Worm (Caenorhabditis elegans) whole organism, late embryonic: ENCODE data around the gene gst-41.

Source experiments
- C38D4.7 ChIP-seq: fragments of 200-800 bp; sonication (Bioruptor generic); optimal IDR thresholded peaks from 2 replicates; lab custom pipeline; 2018; ENCODE audit warnings: mild to moderate bottlenecking, missing genetic modification characterization, moderate library complexity, missing compliant biosample characterization
- F13H6.1 ChIP-seq: sonication (generic microtip); optimal IDR thresholded peaks from 2 replicates; lab custom pipeline; 2016; ENCODE audit warnings: missing genetic modification characterization, missing compliant biosample characterization
- K09A11.1 ChIP-seq: sonication (generic microtip); optimal IDR thresholded peaks from 2 replicates; lab custom pipeline; 2017; ENCODE audit warnings: antibody characterized with exemption, mild to moderate bottlenecking, missing genetic modification characterization, missing compliant biosample characterization; ENCODE audit not compliant: insufficient read depth
- ahr-1 ChIP-seq: sonication (generic microtip); optimal IDR thresholded peaks from 2 replicates; lab custom pipeline; 2016; ENCODE audit warnings: missing genetic modification characterization, missing compliant biosample characterization
- ceh-14 ChIP-seq: sonication (generic microtip); optimal IDR thresholded peaks from 2 replicates; lab custom pipeline; 2016; ENCODE audit warnings: missing genotype, missing genetic modification characterization, missing compliant biosample characterization
- ceh-18 ChIP-seq: sonication (generic microtip); optimal IDR thresholded peaks from 2 replicates; lab custom pipeline; 2016; ENCODE audit warnings: missing genetic modification characterization, missing compliant biosample characterization
- ceh-19 ChIP-seq: fragments of 200-800 bp; sonication (Bioruptor generic); optimal IDR thresholded peaks from 2 replicates; lab custom pipeline; 2018; ENCODE audit warnings: mild to moderate bottlenecking, missing genetic modification characterization, missing compliant biosample characterization
- ceh-22 ChIP-seq: sonication (generic microtip); optimal IDR thresholded peaks from 2 replicates; lab custom pipeline; 2017; ENCODE audit warnings: missing biosample characterization, missing genetic modification characterization
- ceh-24 ChIP-seq: sonication (generic microtip); optimal IDR thresholded peaks from 2 replicates; lab custom pipeline; 2016; ENCODE audit warnings: mild to moderate bottlenecking, missing genetic modification characterization, missing compliant biosample characterization
- ceh-30 ChIP-seq: fragments of 150-350 bp; optimal IDR thresholded peaks from 2 replicates; lab custom pipeline; 2014; ENCODE audit warnings: missing biosample characterization, missing genetic modification characterization
- ceh-31 ChIP-seq: sonication (generic microtip); optimal IDR thresholded peaks from 2 replicates; lab custom pipeline; 2016; ENCODE audit warnings: missing genetic modification characterization, missing compliant biosample characterization
- ceh-45 ChIP-seq: fragments of 200-800 bp; sonication (Bioruptor generic); IDR thresholded peaks from 2 replicates; pipeline ENCODE4 v1.3.6; 2022; ENCODE audit warnings: missing genetic modification reagents, missing genetic modification characterization, missing compliant biosample characterization
- ceh-48 ChIP-seq: sonication (generic microtip); optimal IDR thresholded peaks from 2 replicates; lab custom pipeline; 2016; ENCODE audit warnings: missing genetic modification characterization, inconsistent platforms, missing compliant biosample characterization
- ceh-9 ChIP-seq: sonication (generic microtip); optimal IDR thresholded peaks from 2 replicates; lab custom pipeline; 2016; ENCODE audit warnings: mild to moderate bottlenecking, missing genetic modification characterization, inconsistent platforms, missing compliant biosample characterization
- che-1 ChIP-seq: sonication (generic microtip); optimal IDR thresholded peaks from 2 replicates; lab custom pipeline; 2016; ENCODE audit warnings: mild to moderate bottlenecking, missing genetic modification characterization, missing compliant biosample characterization
- dmd-4 ChIP-seq: sonication (generic microtip); optimal IDR thresholded peaks from 2 replicates; lab custom pipeline; 2016; ENCODE audit warnings: borderline replicate concordance, missing genetic modification characterization, missing compliant biosample characterization
- elt-4 ChIP-seq: sonication (generic microtip); optimal IDR thresholded peaks from 2 replicates; lab custom pipeline; 2016; ENCODE audit warnings: missing genetic modification characterization, missing compliant biosample characterization
- fax-1 ChIP-seq: sonication (generic microtip); optimal IDR thresholded peaks from 2 replicates; lab custom pipeline; 2016; ENCODE audit warnings: missing genotype, missing genetic modification characterization, missing compliant biosample characterization
- fkh-10 ChIP-seq: fragments of 150-350 bp; optimal IDR thresholded peaks from 2 replicates; lab custom pipeline; 2014; ENCODE audit warnings: missing biosample characterization, missing genetic modification reagents, missing genetic modification characterization
- fkh-6 ChIP-seq: sonication (generic microtip); optimal IDR thresholded peaks from 2 replicates; lab custom pipeline; 2016; ENCODE audit warnings: missing genetic modification characterization, missing compliant biosample characterization
- hlh-8 ChIP-seq: sonication (generic microtip); optimal IDR thresholded peaks from 2 replicates; lab custom pipeline; 2016; ENCODE audit warnings: missing genotype, missing genetic modification characterization, missing compliant biosample characterization
- lin-11 ChIP-seq: fragments of 200-800 bp; sonication (Bioruptor generic); optimal IDR thresholded peaks from 2 replicates; lab custom pipeline; 2018; ENCODE audit warnings: mild to moderate bottlenecking, missing genetic modification characterization, missing compliant biosample characterization
- nhr-11 ChIP-seq: fragments of 150-350 bp; optimal IDR thresholded peaks from 2 replicates; lab custom pipeline; 2014; ENCODE audit warnings: missing biosample characterization, missing genetic modification characterization
- nhr-232 ChIP-seq: sonication (generic microtip); optimal IDR thresholded peaks from 2 replicates; lab custom pipeline; 2016; ENCODE audit warnings: missing genetic modification characterization, missing compliant biosample characterization
- pag-3 ChIP-seq: sonication (generic microtip); optimal IDR thresholded peaks from 2 replicates; lab custom pipeline; 2016; ENCODE audit warnings: missing compliant biosample characterization, missing genetic modification characterization, borderline replicate concordance
- pax-1 ChIP-seq: fragments of 150-350 bp; optimal IDR thresholded peaks from 2 replicates; lab custom pipeline; 2014; ENCODE audit warnings: missing biosample characterization, missing genetic modification characterization
- sdc-2 ChIP-seq: sonication (generic microtip); optimal IDR thresholded peaks from 2 replicates; lab custom pipeline; 2016; ENCODE audit warnings: missing genotype, missing genetic modification characterization, missing compliant biosample characterization
- sox-4 ChIP-seq: sonication (generic microtip); optimal IDR thresholded peaks from 2 replicates; lab custom pipeline; 2017; ENCODE audit warnings: mild to moderate bottlenecking, missing genetic modification characterization, inconsistent platforms, missing compliant biosample characterization
- syd-9 ChIP-seq: sonication (generic microtip); optimal IDR thresholded peaks from 2 replicates; lab custom pipeline; 2016; ENCODE audit warnings: mild to moderate bottlenecking, missing genetic modification characterization, moderate library complexity, missing compliant biosample characterization
- tbx-2 ChIP-seq: sonication (generic microtip); optimal IDR thresholded peaks from 2 replicates; lab custom pipeline; 2016; ENCODE audit warnings: missing genetic modification characterization, missing compliant biosample characterization
- unc-55 ChIP-seq: sonication (generic microtip); optimal IDR thresholded peaks from 2 replicates; lab custom pipeline; 2017; ENCODE audit warnings: missing biosample characterization, missing genetic modification reagents, missing genetic modification characterization
- unc-86 ChIP-seq: sonication (generic microtip); optimal IDR thresholded peaks from 2 replicates; lab custom pipeline; 2016; ENCODE audit warnings: missing genetic modification characterization, missing compliant biosample characterization

The gst-41 gene

ce11 chrV:7436509-7436908, 37.4 kb upstream of the gst-41 start:
- no peak for TF ChIP-seq unc-86 (tag; lab: Kevin White, UChicago)
- TF ChIP-seq ceh-14 = no peak
- no peak for TF ChIP-seq pax-1 (tag; lab: Kevin White, UChicago)
- no peak for TF ChIP-seq nhr-232 (tag; lab: Kevin White, UChicago)
- no peak for TF ChIP-seq sdc-2 (tag; lab: Kevin White, UChicago)
- no peak for TF ChIP-seq ahr-1 (tag; lab: Kevin White, UChicago)
- TF ChIP-seq ceh-24 (tag; lab: Kevin White, UChicago) = no peak
- TF ChIP-seq K09A11.1 (tag; lab: Kevin White, UChicago) = no peak
- no peak for TF ChIP-seq fkh-10 (GFP tag; lab: Kevin White, UChicago)

- TF ChIP-seq ahr-1 (tag; lab: Kevin White, UChicago) = no peak
- TF ChIP-seq nhr-11 (tag; lab: Kevin White, UChicago) = no peak
- TF ChIP-seq lin-11 (tag; lab: Kevin White, UChicago) = no peak
- TF ChIP-seq F13H6.1 (tag; lab: Kevin White, UChicago) = no peak
- TF ChIP-seq pag-3 (tag; lab: Kevin White, UChicago) = no peak
- no peak for TF ChIP-seq nhr-232 (tag; lab: Kevin White, UChicago)
- no peak for TF ChIP-seq dmd-4 (tag; lab: Kevin White, UChicago)
- TF ChIP-seq tbx-2 = no peak
- TF ChIP-seq ceh-30 (tag; lab: Kevin White, UChicago) = no peak
- TF ChIP-seq unc-86 (tag; lab: Kevin White, UChicago) = no peak
- no peak for TF ChIP-seq ceh-45 (GFP tag; lab: Robert Waterston, UW)
- no peak for TF ChIP-seq K09A11.1 (tag; lab: Kevin White, UChicago)
- no peak for TF ChIP-seq ceh-18 (tag; lab: Kevin White, UChicago)
- TF ChIP-seq sox-4 = no peak
- TF ChIP-seq che-1 = no peak
Observed at ce11 chrV:7435376-7436204, 36.5 kb upstream of the gst-41 start, which contains the start of the genes ddo-2 and F25E5.8. Gene ddo-2, minus strand, starts transcription at chrV:7435705. Gene F25E5.8, plus strand, starts transcription at chrV:7435930.

ce11 chrV:7434805-7435363, 35.8 kb upstream of the gst-41 start:
- no peak for TF ChIP-seq ceh-31 (tag; lab: Kevin White, UChicago)
- TF ChIP-seq unc-55 (GFP tag; lab: Kevin White, UChicago) = peak; percentile 19

DNA sequence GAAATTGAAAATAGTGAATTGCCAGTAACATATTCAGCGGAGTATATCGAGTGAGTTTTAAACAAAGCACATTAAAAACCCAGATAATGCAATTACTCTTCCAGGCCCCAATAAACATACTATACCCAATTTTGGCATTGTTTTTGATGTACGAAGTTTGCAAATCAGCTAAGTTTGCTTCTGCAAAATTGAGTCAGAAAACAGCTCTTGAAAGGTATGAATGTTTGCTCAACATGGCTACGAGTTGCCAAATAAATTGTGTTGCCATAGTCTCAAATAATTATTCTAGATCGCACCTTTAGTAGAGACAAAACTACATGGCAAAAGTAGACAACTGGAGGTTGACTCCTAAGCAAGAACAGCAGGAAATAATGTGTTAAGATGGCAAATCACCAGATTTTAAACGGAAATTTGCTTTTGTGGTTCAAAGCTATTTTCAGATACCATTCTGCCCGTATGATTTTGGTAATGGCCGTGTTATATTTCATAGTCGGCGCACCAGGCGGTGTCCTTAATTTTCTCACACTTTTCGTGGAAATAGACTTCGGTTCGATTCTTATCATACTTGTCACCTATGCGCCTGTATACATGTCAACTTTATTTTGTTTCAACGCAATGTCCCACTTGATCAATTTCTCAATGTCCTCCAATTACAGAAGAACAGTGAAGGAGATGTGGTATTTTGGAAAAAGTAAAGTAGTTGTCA, 33.5 kb upstream of the gst-41 start:
- TF ChIP-seq elt-4 (tag; lab: Kevin White, UChicago) = no peak
- no peak for TF ChIP-seq ceh-19 (GFP tag; lab: Kevin White, UChicago)
- TF ChIP-seq ceh-31 (tag; lab: Kevin White, UChicago) = no peak

- TF ChIP-seq pax-1 (tag; lab: Kevin White, UChicago) (no peak), ceh-48 (no peak), ceh-9 (no peak), ceh-22 (tag; lab: Kevin White, UChicago) (no peak), fkh-6 (tag; lab: Kevin White, UChicago) (no peak), syd-9 (tag; lab: Kevin White, UChicago) (no peak), fax-1 (tag; lab: Kevin White, UChicago) (no peak), tbx-2 (no peak), hlh-8 (tag; lab: Kevin White, UChicago) (no peak), C38D4.7 (GFP tag; lab: Kevin White, UChicago) (no peak), fkh-10 (GFP tag; lab: Kevin White, UChicago) (no peak)
Observed at ce11 chrV:7431016-7431415, 31.9 kb upstream of the gst-41 start, which contains the start of gene srw-71. Gene srw-71, minus strand, starts transcription at chrV:7431116.
